Worm (Caenorhabditis elegans): ENCODE results near the gene T28C6.7.

DNA sequence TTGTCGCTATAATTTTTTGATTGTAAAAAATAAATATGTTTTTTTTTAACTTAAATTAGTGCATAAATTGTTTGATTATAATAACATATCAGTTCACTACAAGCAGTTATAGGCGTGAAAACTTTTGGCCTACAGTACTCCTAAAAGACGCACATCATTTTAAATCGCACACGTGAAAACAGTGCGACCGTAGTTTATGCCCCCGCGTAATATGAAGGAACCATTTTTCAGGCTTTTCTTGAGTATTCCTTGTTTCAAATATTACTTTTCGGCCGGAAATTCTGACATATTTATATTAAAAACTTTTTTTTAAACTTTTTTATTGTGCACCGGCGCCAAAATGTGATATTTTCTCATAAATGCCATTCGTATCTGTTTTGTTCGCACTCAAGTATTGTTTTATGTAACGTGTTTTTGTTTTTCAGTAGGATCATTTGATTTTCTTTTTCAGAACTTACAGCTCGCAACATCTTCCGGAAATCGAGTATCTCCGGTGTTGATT is 61.0 kb downstream of the T28C6.7 start, which contains the start of gene oma-1:
- TF ChIP-seq nhr-237 (tag; optimal IDR thresholded peaks at IDR 0.05) (no peak), gmeb-1 (tag; optimal IDR thresholded peaks at IDR 0.05) (no peak), unc-39 (tag; optimal IDR thresholded peaks at IDR 0.05) (no peak), unc-62 (GFP tag; optimal IDR thresholded peaks at IDR 0.05) (no peak), nhr-11 (tag; optimal IDR thresholded peaks at IDR 0.05) (no peak), ama-1 (optimal IDR thresholded peaks at IDR 0.05) (no peak), lin-13 (GFP tag; optimal IDR thresholded peaks at IDR 0.05) (no peak), snpc-4 (tag; optimal IDR thresholded peaks at IDR 0.05) (no peak), lsy-2 (tag; optimal IDR thresholded peaks at IDR 0.05) (no peak), mbf-1 (tag; optimal IDR thresholded peaks at IDR 0.05) (no peak), mdl-1 (tag; optimal IDR thresholded peaks at IDR 0.05) (no peak)

Data from whole organism, L2 larva.